Fruit fly (Drosophila melanogaster) whole organism, embryonic: ENCODE data around the gene Glut3.
A peak's percentile ranks its signal among the peaks of the same experiment; 100 is the strongest.

Experiments
- Abd-B ChIP-seq: fragments of 200-800 bp; sonication (Bioruptor generic); optimal IDR thresholded peaks from 2 replicates; lab custom pipeline; 2018; ENCODE audit warnings: missing biosample characterization, mild to moderate bottlenecking, missing genetic modification characterization, moderate library complexity
- CG10979 ChIP-seq: fragments of 200-800 bp; sonication (Bioruptor generic); optimal IDR thresholded peaks from 2 replicates; lab custom pipeline; 2018; ENCODE audit warnings: missing biosample characterization, mild to moderate bottlenecking, missing genetic modification characterization, moderate library complexity
- CG12659 ChIP-seq: fragments of 200-800 bp; sonication (Bioruptor generic); optimal IDR thresholded peaks from 3 replicates; lab custom pipeline; 2017; ENCODE audit warnings: mild to moderate bottlenecking, missing biosample characterization, missing genetic modification reagents, missing genetic modification characterization
- CG12744 ChIP-seq: fragments of 200-800 bp; sonication (Bioruptor generic); optimal IDR thresholded peaks from 2 replicates; lab custom pipeline; 2016; ENCODE audit warnings: missing biosample characterization, missing genetic modification characterization
- CG12769 ChIP-seq: fragments of 200-800 bp; sonication (Bioruptor generic); optimal IDR thresholded peaks from 2 replicates; lab custom pipeline; 2019; ENCODE audit warnings: missing biosample characterization, mild to moderate bottlenecking, missing genetic modification characterization, moderate library complexity
- CG14014 ChIP-seq: fragments of 200-800 bp; sonication (Bioruptor generic); IDR thresholded peaks from 2 replicates; pipeline ENCODE4 v1.3.6; 2022; ENCODE audit warnings: missing biosample characterization, missing genetic modification characterization
- CG14965 ChIP-seq: fragments of 200-800 bp; sonication (Bioruptor generic); optimal IDR thresholded peaks from 2 replicates; lab custom pipeline; 2016; ENCODE audit warnings: missing biosample characterization, missing genetic modification characterization, borderline replicate concordance
- CG16813 ChIP-seq: fragments of 200-800 bp; sonication (Bioruptor generic); IDR thresholded peaks from 3 replicates; pipeline ENCODE4 v1.3.6; 2022; ENCODE audit warnings: missing biosample characterization, missing genetic modification characterization; ENCODE audit not compliant: partially characterized antibody
- CG17829 ChIP-seq: fragments of 200-800 bp; optimal IDR thresholded peaks from 2 replicates; lab custom pipeline; 2019; ENCODE audit warnings: missing biosample characterization, mild to moderate bottlenecking, missing genetic modification characterization, moderate library complexity
- CG2129 ChIP-seq: fragments of 200-800 bp; sonication (Bioruptor generic); IDR thresholded peaks from 2 replicates; pipeline ENCODE4 v1.3.6; 2022; ENCODE audit warnings: missing biosample characterization, missing genetic modification characterization; ENCODE audit not compliant: partially characterized antibody
- CG2678 ChIP-seq: fragments of 200-800 bp; sonication (Bioruptor generic); optimal IDR thresholded peaks from 3 replicates; lab custom pipeline; 2019; ENCODE audit warnings: missing biosample characterization, mild to moderate bottlenecking, missing genetic modification characterization, moderate library complexity
- CG2889 ChIP-seq: fragments of 200-800 bp; sonication (Bioruptor generic); IDR thresholded peaks from 3 replicates; pipeline ENCODE4 v1.3.6; 2022; ENCODE audit warnings: missing biosample characterization, missing genetic modification characterization
- CG31441 ChIP-seq: fragments of 200-800 bp; sonication (Bioruptor generic); IDR thresholded peaks from 2 replicates; pipeline ENCODE4 v1.3.6; 2022; ENCODE audit warnings: missing biosample characterization, missing genetic modification characterization
- CG34224 ChIP-seq: fragments of 200-800 bp; sonication (Bioruptor generic); IDR thresholded peaks from 3 replicates; pipeline ENCODE4 v1.3.6; 2022; ENCODE audit warnings: missing biosample characterization, missing genetic modification characterization; ENCODE audit not compliant: partially characterized antibody
- CG4360 ChIP-seq: fragments of 200-800 bp; sonication (Bioruptor generic); IDR thresholded peaks from 2 replicates; pipeline ENCODE4 v1.3.6; 2022; ENCODE audit warnings: missing biosample characterization, missing genetic modification characterization
- CG4424 ChIP-seq: fragments of 200-800 bp; sonication (Bioruptor generic); optimal IDR thresholded peaks from 3 replicates; lab custom pipeline; 2016; ENCODE audit warnings: missing biosample characterization, missing genetic modification characterization
- CG7556 ChIP-seq: fragments of 200-800 bp; sonication (Bioruptor generic); optimal IDR thresholded peaks from 2 replicates; lab custom pipeline; 2017; ENCODE audit warnings: missing biosample characterization, mild to moderate bottlenecking, missing genetic modification characterization
- CG8089 ChIP-seq: fragments of 200-800 bp; sonication (Bioruptor generic); optimal IDR thresholded peaks from 3 replicates; lab custom pipeline; 2016; ENCODE audit warnings: missing biosample characterization, missing genetic modification characterization
- CG8388 ChIP-seq: fragments of 200-800 bp; sonication (Bioruptor generic); optimal IDR thresholded peaks from 2 replicates; lab custom pipeline; 2019; ENCODE audit warnings: missing biosample characterization, mild to moderate bottlenecking, missing genetic modification characterization, moderate library complexity
- CG8924 ChIP-seq: fragments of 200-800 bp; optimal IDR thresholded peaks from 3 replicates; lab custom pipeline; 2019; ENCODE audit warnings: missing biosample characterization, mild to moderate bottlenecking, missing genetic modification characterization, moderate library complexity
- CG9609 ChIP-seq: fragments of 200-800 bp; sonication (Bioruptor generic); optimal IDR thresholded peaks from 3 replicates; lab custom pipeline; 2016; ENCODE audit warnings: missing biosample characterization, missing genetic modification characterization
- Camta ChIP-seq: fragments of 200-800 bp; sonication (Bioruptor generic); optimal IDR thresholded peaks from 2 replicates; lab custom pipeline; 2016; ENCODE audit warnings: missing biosample characterization, missing genetic modification characterization
- Ets97D ChIP-seq: fragments of 200-800 bp; sonication (Bioruptor generic); optimal IDR thresholded peaks from 3 replicates; lab custom pipeline; 2016; ENCODE audit warnings: missing biosample characterization, missing genetic modification characterization
- H15 ChIP-seq: fragments of 200-800 bp; sonication (Bioruptor generic); IDR thresholded peaks from 3 replicates; pipeline ENCODE4 v1.3.6; 2022; ENCODE audit warnings: missing biosample characterization, missing genetic modification characterization
- Hr78 ChIP-seq, 2 experiments: fragments of 200-800 bp in 1 of 2; fragments of >200 bp in 1 of 2; sonication (Bioruptor generic) in 1 of 2; optimal IDR thresholded peaks; 2 replicates each; lab custom pipeline; 2017 to 2019; ENCODE audit warnings: missing biosample characterization in 2 of 2, missing genetic modification characterization in 2 of 2, mild to moderate bottlenecking in 1 of 2, moderate library complexity in 1 of 2
- Med ChIP-seq: fragments of 200-800 bp; sonication (Bioruptor generic); peaks from one replicate; lab custom pipeline; 2016; ENCODE audit warnings: missing biosample characterization, missing genetic modification characterization, mild to moderate bottlenecking, inconsistent platforms, moderate library complexity
- Meics ChIP-seq: fragments of 200-800 bp; sonication (Bioruptor generic); optimal IDR thresholded peaks from 2 replicates; lab custom pipeline; 2017; ENCODE audit warnings: missing biosample characterization, mild to moderate bottlenecking, missing genetic modification characterization
- Mes4 ChIP-seq: fragments of 200-800 bp; sonication (Bioruptor generic); optimal IDR thresholded peaks from 2 replicates; lab custom pipeline; 2016; ENCODE audit warnings: missing biosample characterization, missing genetic modification characterization
- Sox100B ChIP-seq: fragments of 200-800 bp; sonication (Bioruptor generic); optimal IDR thresholded peaks from 3 replicates; lab custom pipeline; 2018; ENCODE audit warnings: missing biosample characterization, mild to moderate bottlenecking, missing genetic modification characterization
- ato ChIP-seq: fragments of 200-800 bp; sonication (Bioruptor generic); IDR thresholded peaks from 2 replicates; pipeline ENCODE4 v1.3.6; 2022; ENCODE audit warnings: missing biosample characterization, missing genetic modification characterization; ENCODE audit not compliant: partially characterized antibody
- bsh ChIP-seq, 2 experiments: fragments of 200-800 bp; sonication (Bioruptor generic); optimal IDR thresholded peaks; 2 replicates each; lab custom pipeline; 2017 to 2018; ENCODE audit warnings: mild to moderate bottlenecking in 2 of 2, missing biosample characterization in 2 of 2, missing genetic modification characterization in 2 of 2, moderate library complexity in 1 of 2
- chif ChIP-seq, 2 experiments: fragments of 200-800 bp; sonication (Bioruptor generic); optimal IDR thresholded peaks; 3 replicates each; lab custom pipeline; 2016; ENCODE audit warnings: missing biosample characterization in 2 of 2, missing genetic modification characterization in 2 of 2
- dmrt99B ChIP-seq: fragments of 200-800 bp; sonication (Bioruptor generic); optimal IDR thresholded peaks from 2 replicates; lab custom pipeline; 2018; ENCODE audit warnings: missing biosample characterization, mild to moderate bottlenecking, missing genetic modification characterization, moderate library complexity
- dysf ChIP-seq: fragments of 200-800 bp; sonication (Bioruptor generic); IDR thresholded peaks from 3 replicates; pipeline ENCODE4 v1.3.6; 2022; ENCODE audit warnings: missing biosample characterization, missing genetic modification characterization
- fd96Cb ChIP-seq: fragments of 200-800 bp; sonication (Bioruptor generic); optimal IDR thresholded peaks from 2 replicates; lab custom pipeline; 2018; ENCODE audit warnings: missing biosample characterization, mild to moderate bottlenecking, missing genetic modification characterization, moderate library complexity
- lola ChIP-seq, 3 experiments: fragments of >200 bp in 2 of 3; fragments of 200-800 bp in 1 of 3; sonication (Bioruptor generic) in 1 of 3; optimal IDR thresholded peaks; 2 replicates each; lab custom pipeline; 2017 to 2019; ENCODE audit warnings: missing biosample characterization in 3 of 3, missing genetic modification characterization in 3 of 3, mild to moderate bottlenecking in 1 of 3, moderate library complexity in 1 of 3
- lov ChIP-seq, 2 experiments: fragments of 200-800 bp in 1 of 2; fragments of >200 bp in 1 of 2; sonication (Bioruptor generic) in 1 of 2; IDR thresholded peaks in 1 of 2; optimal IDR thresholded peaks in 1 of 2; 2 replicates in 1 of 2; 3 replicates in 1 of 2; pipeline versions ENCODE4 v1.3.6 to Lab custom; 2017 to 2022; ENCODE audit warnings: missing biosample characterization in 1 of 2, missing genetic modification characterization in 1 of 2
- mld ChIP-seq: fragments of 200-800 bp; sonication (Bioruptor generic); IDR thresholded peaks from 3 replicates; pipeline ENCODE4 v1.3.6; 2022; ENCODE audit warnings: missing biosample characterization, missing genetic modification characterization; ENCODE audit not compliant: partially characterized antibody
- org-1 ChIP-seq: fragments of 200-800 bp; sonication (Bioruptor generic); optimal IDR thresholded peaks from 2 replicates; lab custom pipeline; 2017; ENCODE audit warnings: missing biosample characterization, missing genetic modification characterization
- prd ChIP-seq, 3 experiments: fragments of >200 bp in 2 of 3; fragments of 200-800 bp in 1 of 3; sonication (Bioruptor generic) in 1 of 3; optimal IDR thresholded peaks in 2 of 3; IDR thresholded peaks in 1 of 3; 2 replicates in 2 of 3; 3 replicates in 1 of 3; pipeline versions ENCODE4 v1.3.6 to Lab custom; 2017 to 2022; ENCODE audit warnings: missing biosample characterization in 1 of 3, missing genetic modification characterization in 1 of 3
- row ChIP-seq: fragments of 200-800 bp; sonication (Bioruptor generic); IDR thresholded peaks from 3 replicates; pipeline ENCODE4 v1.3.6; 2022; ENCODE audit warnings: missing biosample characterization, missing genetic modification characterization
- scrt ChIP-seq: fragments of 200-800 bp; sonication (Bioruptor generic); optimal IDR thresholded peaks from 2 replicates; lab custom pipeline; 2018; ENCODE audit warnings: missing biosample characterization, mild to moderate bottlenecking, missing genetic modification characterization, moderate library complexity
- sens ChIP-seq: fragments of 200-800 bp; sonication (Bioruptor generic); peaks from one replicate; lab custom pipeline; 2016; ENCODE audit warnings: missing biosample characterization, missing genetic modification characterization
- sisA ChIP-seq: fragments of 200-800 bp; sonication (Bioruptor generic); IDR thresholded peaks from 2 replicates; pipeline ENCODE4 v1.3.6; 2022; ENCODE audit warnings: missing biosample characterization, missing genetic modification characterization
- tin ChIP-seq: fragments of 200-800 bp; sonication (Bioruptor generic); optimal IDR thresholded peaks from 3 replicates; lab custom pipeline; 2016; ENCODE audit warnings: missing biosample characterization, missing genetic modification characterization
- tll ChIP-seq, 2 experiments: fragments of 200-800 bp in 1 of 2; fragments of >200 bp in 1 of 2; sonication (Bioruptor generic) in 1 of 2; optimal IDR thresholded peaks; 2 replicates each; lab custom pipeline; 2017 to 2019; ENCODE audit warnings: missing biosample characterization in 2 of 2, missing genetic modification characterization in 2 of 2, mild to moderate bottlenecking in 1 of 2, moderate library complexity in 1 of 2
- usp ChIP-seq: fragments of >200 bp; optimal IDR thresholded peaks from 2 replicates; lab custom pipeline; 2017; ENCODE audit warnings: missing biosample characterization, missing genetic modification characterization
- wdn ChIP-seq: fragments of 200-800 bp; sonication (Bioruptor generic); IDR thresholded peaks from 2 replicates; pipeline ENCODE4 v1.3.6; 2022; ENCODE audit warnings: missing biosample characterization, missing genetic modification characterization

Gene Glut3

dm6 chr3R:16769404-16769803 is 18.7 kb upstream of the Glut3 start (continued):
- peak in 1 of 3 experiments; percentile 56 for TF ChIP-seq lola (GFP tag; optimal IDR thresholded peaks at IDR 0.05; lab: Kevin White, UChicago)
- TF ChIP-seq CG16813 (GFP tag; lab: Robert Waterston, UW): no peak
- no peak for TF ChIP-seq wdn (GFP tag; lab: Robert Waterston, UW)
- TF ChIP-seq CG10979 (tag; lab: Kevin White, UChicago): peak; percentile 70
- peak; percentile 82 for TF ChIP-seq Med
- no peak for TF ChIP-seq CG2129 (GFP tag; lab: Robert Waterston, UW)
- TF ChIP-seq CG14014 (GFP tag; lab: Robert Waterston, UW): 0 out of 2 replicates have a peak, but pooled peaks have one; percentile 12
- TF ChIP-seq usp (GFP tag; lab: Kevin White, UChicago): no peak
- TF ChIP-seq sisA (GFP tag; lab: Robert Waterston, UW): peak; percentile 61
- peak; percentile 41 for TF ChIP-seq tin
- TF ChIP-seq bsh (GFP tag; optimal IDR thresholded peaks at IDR 0.05; lab: Kevin White, UChicago): peak in 1 of 2 experiments; percentile 72
- TF ChIP-seq dmrt99B: peak; percentile 73
- TF ChIP-seq org-1 (GFP tag; lab: Kevin White, UChicago): peak; percentile 3
- TF ChIP-seq CG8089 (GFP tag; lab: Kevin White, UChicago): no peak
- peak; percentile 21 for TF ChIP-seq CG12659 (GFP tag; lab: Kevin White, UChicago)
- no peak for TF ChIP-seq scrt
- TF ChIP-seq CG8388 (GFP tag; lab: Kevin White, UChicago): peak; percentile 40
- TF ChIP-seq CG4424 (GFP tag; lab: Kevin White, UChicago): peak; percentile 59
- no peak for TF ChIP-seq CG4360 (GFP tag; lab: Robert Waterston, UW)
- TF ChIP-seq CG9609 (GFP tag; lab: Kevin White, UChicago): no peak
- peak; percentile 46; the same call in 2 of the 3 replicates for TF ChIP-seq dysf
- TF ChIP-seq CG8924: peak; percentile 29
- TF ChIP-seq Abd-B (GFP tag; lab: Kevin White, UChicago): peak; percentile 56
- TF ChIP-seq mld (GFP tag; lab: Robert Waterston, UW): no peak
- TF ChIP-seq lov (optimal IDR thresholded peaks at IDR 0.05; lab: Kevin White, UChicago): no peak
- TF ChIP-seq lov (GFP tag; IDR thresholded peaks at IDR 0.05; lab: Robert Waterston, UW): no peak
- TF ChIP-seq prd (optimal IDR thresholded peaks at IDR 0.05; lab: Kevin White, UChicago): no peak
- TF ChIP-seq prd (GFP tag; IDR thresholded peaks at IDR 0.05; lab: Robert Waterston, UW): peak; percentile 50; the same call in 1 of the 3 replicates
- TF ChIP-seq Mes4 (GFP tag; lab: Kevin White, UChicago): peak; percentile 35
- peak; percentile 45 for TF ChIP-seq fd96Cb (tag; lab: Kevin White, UChicago)
- TF ChIP-seq CG12769 (tag; lab: Kevin White, UChicago): no peak
- no peak for TF ChIP-seq CG34224 (GFP tag; lab: Robert Waterston, UW)
- TF ChIP-seq CG17829 (tag; lab: Kevin White, UChicago): peak; percentile 28
- TF ChIP-seq Meics (GFP tag; lab: Kevin White, UChicago): peak; percentile 3
- TF ChIP-seq tll (GFP tag; optimal IDR thresholded peaks at IDR 0.05; lab: Kevin White, UChicago): no peak
- peak; percentile 14 for TF ChIP-seq CG7556
- peak; percentile 52; the same call in 1 of the 3 replicates for TF ChIP-seq H15 (GFP tag; lab: Robert Waterston, UW)
- peak; percentile 49; the same call in 1 of the 2 replicates for TF ChIP-seq CG31441 (GFP tag; lab: Robert Waterston, UW)
- TF ChIP-seq sens: peak; percentile 95
- peak; percentile 61 for TF ChIP-seq row (GFP tag; lab: Robert Waterston, UW)
- TF ChIP-seq Ets97D (GFP tag; lab: Kevin White, UChicago): no peak
- TF ChIP-seq CG2889 (GFP tag; lab: Robert Waterston, UW): no peak
- peak; percentile 61 for TF ChIP-seq CG2678
- no peak for TF ChIP-seq Hr78 (GFP tag; optimal IDR thresholded peaks at IDR 0.05; lab: Kevin White, UChicago)
- TF ChIP-seq Sox100B (GFP tag; lab: Kevin White, UChicago): peak; percentile 43
- no peak for TF ChIP-seq CG14965 (GFP tag; lab: Kevin White, UChicago)
- peak; percentile 43 to 55 for TF ChIP-seq chif (GFP tag; optimal IDR thresholded peaks at IDR 0.05; lab: Kevin White, UChicago)
- TF ChIP-seq ato (GFP tag; lab: Robert Waterston, UW): no peak
- TF ChIP-seq CG12744: no peak
- TF ChIP-seq Camta (GFP tag; lab: Kevin White, UChicago): peak; percentile 24
